Worm (Caenorhabditis elegans): Measurements from ENCODE around the gene col-154.

col-154 gene

ce11 chrV:11385060-11385459 is at the start of gene col-154:
Gene col-154 (plus strand): TSS chrV:11385360.
- no peak for TF ChIP-seq unc-62 (GFP tag; optimal IDR thresholded peaks at IDR 0.05)

DNA sequence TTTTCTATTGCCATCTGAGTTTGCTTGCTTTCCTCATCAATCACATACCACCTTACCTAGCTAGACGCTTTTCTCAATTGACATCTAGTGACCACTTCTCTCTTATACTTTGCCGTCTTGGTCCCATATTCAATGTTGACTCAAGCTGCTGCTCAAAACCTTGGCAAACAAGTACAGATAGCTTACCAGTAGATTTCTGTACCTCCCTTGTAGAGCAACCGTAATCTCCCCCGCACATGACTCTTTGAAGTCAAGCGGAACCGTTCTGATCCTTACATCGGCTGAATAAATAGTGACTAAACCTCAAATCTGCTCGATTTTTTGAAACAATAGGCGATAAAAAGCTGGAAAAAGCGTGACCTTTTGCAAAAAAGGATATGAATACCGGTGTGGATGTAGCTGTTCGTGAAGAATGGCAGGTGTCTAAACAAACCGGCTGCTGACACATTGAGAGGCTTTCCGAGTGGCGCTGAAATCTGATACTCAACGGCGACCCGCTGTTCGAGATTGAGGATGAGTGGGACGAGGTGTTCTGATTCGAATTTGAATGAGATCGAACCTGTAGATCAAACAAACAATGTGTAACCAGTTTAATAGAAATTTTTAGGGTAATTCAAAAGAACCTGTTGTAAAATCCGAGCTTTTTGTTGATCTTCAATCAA is 49.3 kb upstream of the col-154 start:
- no peak for TF ChIP-seq unc-62 (GFP tag; optimal IDR thresholded peaks at IDR 0.05)

DNA sequence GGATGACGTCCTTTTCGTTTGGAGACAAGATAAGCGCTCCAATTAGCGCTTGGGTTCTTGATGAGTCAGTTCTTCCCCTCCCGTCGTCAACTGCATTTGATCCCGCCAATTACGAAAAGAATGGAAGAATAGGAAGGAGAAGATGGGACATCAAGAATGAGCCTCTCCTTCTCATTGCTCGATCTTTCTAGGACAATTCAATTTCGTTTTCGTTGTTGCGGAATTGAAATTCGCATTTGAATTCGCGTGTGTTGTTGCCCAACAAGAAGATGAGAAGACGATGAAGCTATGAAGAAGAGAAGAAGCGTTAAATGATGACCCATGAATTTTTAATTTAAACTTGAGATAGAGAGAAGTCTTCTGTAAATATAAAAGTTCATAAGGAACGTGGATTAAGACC is 48.3 kb upstream of the col-154 start:
- no peak for TF ChIP-seq unc-62 (GFP tag; optimal IDR thresholded peaks at IDR 0.05)

DNA sequence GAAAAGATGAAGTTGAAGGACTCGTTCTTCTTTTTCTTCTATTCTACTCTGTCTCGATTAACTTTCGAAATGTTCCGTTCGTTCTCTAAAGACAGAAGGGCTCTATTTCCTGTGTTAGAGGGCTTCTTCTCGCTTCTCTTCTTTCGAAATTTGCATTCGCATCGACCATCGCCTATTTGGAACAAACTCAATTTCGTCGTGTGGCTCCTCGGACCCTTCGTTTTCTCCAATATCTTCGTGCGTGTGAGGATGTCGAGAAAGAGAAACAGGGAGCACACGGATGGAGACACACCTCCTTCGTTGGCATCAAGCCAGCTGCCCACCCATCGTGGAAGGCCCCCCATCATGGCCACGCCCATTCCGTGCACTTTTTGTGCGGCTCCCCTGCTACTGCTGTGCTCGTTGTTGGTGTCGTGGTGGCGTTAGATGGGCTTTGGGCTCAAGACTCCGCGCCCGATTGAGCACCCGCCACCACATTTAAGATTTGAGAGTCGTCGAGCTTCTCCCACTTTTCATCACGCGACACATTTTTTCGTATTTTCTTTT is 44.0 kb upstream of the col-154 start:
- TF ChIP-seq unc-62 (GFP tag; optimal IDR thresholded peaks at IDR 0.05) = no peak

DNA sequence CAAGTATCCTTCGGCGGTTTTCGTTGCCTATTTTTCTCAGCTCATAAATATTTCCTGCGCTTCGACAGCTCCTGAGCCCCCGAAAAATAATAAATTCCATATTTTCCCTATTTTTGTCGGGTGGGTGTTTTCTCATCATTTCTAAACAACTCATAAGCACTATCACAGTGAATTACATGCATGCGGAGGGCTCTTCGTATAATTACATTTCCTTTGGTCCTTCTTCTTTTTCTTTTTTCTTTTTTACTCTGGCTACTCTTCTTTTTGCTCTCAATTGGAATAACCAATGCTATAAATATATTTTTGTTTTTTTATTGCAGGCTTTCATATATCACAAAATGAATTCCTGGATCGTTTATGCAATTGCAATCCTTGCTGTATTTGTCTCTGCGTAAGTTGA is 43.2 kb upstream of the col-154 start, which contains the start of gene T02E9.5:
Gene T02E9.5, plus strand, starts transcription at position 321 of the 400 bp plus-strand sequence.
- TF ChIP-seq unc-62 (GFP tag; optimal IDR thresholded peaks at IDR 0.05) = no peak

ce11 chrV:11344112-11344511 is 41.0 kb upstream of the col-154 start:
- TF ChIP-seq unc-62 (GFP tag; optimal IDR thresholded peaks at IDR 0.05) = no peak

ce11 chrV:11344816-11345336 is 40.3 kb upstream of the col-154 start:
- no peak for TF ChIP-seq unc-62 (GFP tag; optimal IDR thresholded peaks at IDR 0.05)

- TF ChIP-seq unc-62 (GFP tag; optimal IDR thresholded peaks at IDR 0.05) = no peak
Observed at ce11 chrV:11346912-11347311, 38.2 kb upstream of the col-154 start, which contains the start of gene grl-7. Gene grl-7 (minus strand): TSS chrV:11347012.

DNA sequence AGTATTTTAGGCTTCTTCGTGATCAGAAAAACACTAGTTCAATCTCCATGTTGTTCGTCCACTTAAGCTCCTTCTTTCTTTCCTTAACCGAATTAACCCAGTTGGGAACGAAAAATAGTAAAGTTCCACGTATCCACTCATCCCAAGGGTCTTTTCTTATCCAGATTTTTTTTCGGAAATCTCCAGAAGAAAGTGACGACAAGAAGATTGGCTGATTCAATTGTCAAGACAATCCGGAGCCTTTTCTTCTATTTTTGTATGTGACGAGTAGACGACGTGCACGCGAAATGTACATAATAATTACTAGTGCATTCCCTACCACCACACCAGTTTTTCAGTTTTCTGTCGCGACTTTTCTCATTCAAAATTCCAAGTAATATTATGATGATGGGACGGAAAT is 33.9 kb upstream of the col-154 start:
- TF ChIP-seq unc-62 (GFP tag; optimal IDR thresholded peaks at IDR 0.05) = no peak

DNA sequence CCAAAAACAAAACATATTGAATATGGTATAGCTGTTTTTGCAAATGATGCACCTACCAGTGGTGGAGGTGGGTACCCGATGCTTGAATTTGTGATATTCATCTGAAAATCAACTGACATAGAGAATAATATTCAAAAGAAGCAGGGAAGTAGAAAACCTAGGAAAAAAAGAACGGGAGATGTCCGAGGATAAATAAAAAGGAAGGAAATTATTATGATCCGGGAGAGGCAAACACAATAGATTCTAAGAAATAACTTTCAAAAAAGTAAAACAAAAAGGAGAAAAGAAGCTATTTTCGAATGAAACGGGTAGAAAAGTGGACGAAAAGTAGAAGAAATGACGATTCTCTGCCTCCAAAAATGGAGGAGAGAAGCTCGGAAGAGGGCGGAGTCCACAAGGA is 32.3 kb upstream of the col-154 start, which contains the start of gene npr-25:
Gene npr-25, minus strand, starts transcription at position 101 of the 400 bp plus-strand sequence.
- no peak for TF ChIP-seq unc-62 (GFP tag; optimal IDR thresholded peaks at IDR 0.05)

ce11 chrV:11354264-11354663 is 30.9 kb upstream of the col-154 start:
- TF ChIP-seq unc-62 (GFP tag; optimal IDR thresholded peaks at IDR 0.05) = no peak

DNA sequence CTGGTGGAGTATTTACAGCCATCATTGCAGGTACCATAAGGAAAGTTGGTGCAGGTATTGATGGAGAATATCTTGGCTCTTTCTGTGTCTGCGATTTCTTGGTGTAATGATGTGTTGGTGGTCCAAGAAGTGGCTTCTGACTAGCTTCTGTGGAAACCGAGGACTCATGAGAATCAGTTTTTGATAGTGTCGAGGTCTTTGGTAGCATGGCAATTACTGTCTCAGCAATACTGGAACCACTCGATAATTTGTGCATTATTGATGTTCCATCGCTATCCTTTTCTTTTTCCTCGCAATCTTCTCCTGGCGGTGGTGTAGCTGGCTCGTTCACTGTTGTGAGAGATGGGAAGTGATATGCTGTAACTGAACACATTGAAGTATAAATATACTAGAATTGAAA is 21.6 kb upstream of the col-154 start:
- TF ChIP-seq unc-62 (GFP tag; optimal IDR thresholded peaks at IDR 0.05) = no peak

DNA sequence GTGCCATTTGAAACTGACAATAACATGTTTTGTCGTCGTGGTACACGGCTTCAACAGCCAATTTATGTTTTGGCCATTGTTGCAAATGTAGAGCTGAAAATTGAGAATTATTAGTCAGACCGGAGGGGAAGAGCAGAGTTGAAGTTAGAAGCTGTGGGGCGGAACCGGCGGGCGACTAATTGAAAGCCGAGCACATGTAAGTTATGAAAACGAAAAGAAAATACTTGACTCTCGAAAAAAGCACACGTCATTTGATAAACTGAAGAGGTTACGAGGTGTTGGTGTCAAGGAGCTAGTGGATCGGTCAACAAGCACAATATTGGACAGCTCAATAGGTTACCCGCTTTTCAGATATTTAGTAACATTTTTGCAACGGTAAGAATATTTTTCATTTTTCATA is 19.0 kb upstream of the col-154 start, which contains the start of gene dop-5:
Gene dop-5, minus strand, starts transcription at position 101 of the 400 bp plus-strand sequence.
- TF ChIP-seq unc-62 (GFP tag; optimal IDR thresholded peaks at IDR 0.05) = no peak

DNA sequence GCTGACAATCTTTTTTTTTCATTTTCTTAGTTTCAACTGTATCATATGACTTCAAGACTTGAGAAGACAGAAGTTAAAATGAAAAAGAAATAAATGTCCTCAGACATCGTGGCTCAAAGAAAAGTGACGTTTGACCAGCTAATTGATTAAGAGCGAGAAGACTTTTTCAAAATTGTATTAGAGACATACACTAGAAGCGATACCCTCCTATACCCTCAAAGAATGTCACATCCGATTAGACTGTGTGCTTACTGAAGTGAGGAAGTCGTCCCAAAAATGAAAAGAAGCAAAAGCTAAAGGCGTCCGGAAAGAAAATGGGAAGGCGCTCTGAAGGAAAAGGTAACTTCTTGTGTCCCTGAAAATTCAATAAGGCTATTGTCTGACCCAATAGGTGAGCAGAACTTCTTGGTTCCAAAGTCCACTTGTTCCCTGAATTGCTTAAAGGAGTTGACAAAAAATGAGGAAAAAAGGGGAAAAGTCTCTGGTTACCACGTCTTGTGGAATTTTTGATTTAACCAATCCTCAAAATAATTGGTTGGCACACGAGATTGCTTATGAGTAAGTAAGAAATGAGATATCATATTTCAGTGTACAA is 12.8 kb upstream of the col-154 start:
- TF ChIP-seq unc-62 (GFP tag; optimal IDR thresholded peaks at IDR 0.05) = no peak

- TF ChIP-seq unc-62 (GFP tag; optimal IDR thresholded peaks at IDR 0.05) = no peak
Observed at ce11 chrV:11373918-11374317, 11.2 kb upstream of the col-154 start.

DNA sequence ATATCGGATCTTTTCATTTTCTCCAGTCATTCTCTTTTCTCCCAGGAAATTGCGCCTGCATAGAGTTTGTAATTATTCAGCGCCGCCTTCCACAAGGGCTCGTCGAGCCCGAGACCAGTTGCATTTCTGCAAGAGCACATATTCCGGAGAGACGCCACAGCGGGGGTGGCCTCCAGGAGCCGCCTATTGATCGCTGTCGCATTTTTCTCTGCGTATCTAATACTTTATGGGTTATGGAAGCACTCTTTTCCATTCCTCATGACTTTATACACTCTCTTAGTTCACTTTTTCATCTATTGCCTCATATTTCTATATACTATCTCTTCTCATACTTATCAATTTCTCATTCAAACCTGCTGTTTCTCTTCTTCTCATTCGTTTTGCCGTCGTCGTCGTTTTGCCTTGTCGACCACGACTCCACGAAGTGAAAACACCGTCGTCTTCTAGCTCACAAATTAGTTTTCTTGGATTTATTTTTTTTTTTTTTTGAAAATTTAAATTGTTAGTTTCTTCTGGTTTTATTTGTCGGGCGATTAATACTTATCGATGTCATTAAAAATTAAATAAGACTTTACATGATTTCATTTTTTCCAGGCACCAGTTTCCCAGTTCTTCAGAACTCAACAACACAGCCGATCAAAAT is 9.9 kb upstream of the col-154 start, which contains the start of gene cnb-1:
Gene cnb-1, plus strand, starts transcription at position 593 of the 643 bp plus-strand sequence.
- no peak for TF ChIP-seq unc-62 (GFP tag; optimal IDR thresholded peaks at IDR 0.05)

All from whole organism, dauer.